Fruit fly (Drosophila melanogaster): Measurements from ENCODE around the gene vir-1.

Gene vir-1

DNA sequence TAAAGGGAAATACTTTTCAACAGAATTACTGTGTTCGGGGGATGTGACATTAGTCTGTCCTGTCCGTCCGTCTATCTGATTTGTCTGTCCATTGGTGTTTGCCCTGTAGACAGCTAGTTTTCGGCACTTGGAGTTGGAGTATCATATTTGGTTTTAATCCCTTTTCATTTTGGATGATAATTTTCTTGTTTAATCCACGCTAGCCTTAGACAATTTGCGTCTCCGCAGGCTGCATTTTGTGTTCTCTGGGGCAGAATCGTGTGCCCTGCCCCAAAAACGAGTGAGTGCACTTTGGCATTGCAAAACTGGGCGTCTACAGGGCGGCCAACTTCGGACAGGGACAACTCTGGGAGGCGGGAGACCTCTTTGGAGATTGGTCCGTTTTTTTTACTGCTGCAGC is 32.5 kb upstream of the vir-1 start:
- TF ChIP-seq CG17801 (GFP tag; optimal IDR thresholded peaks at IDR 0.05; ENCODE audit: partially characterized antibody) = no peak

dm6 chr2L:12455049-12455448 is 31.8 kb upstream of the vir-1 start:
- TF ChIP-seq CG17801 (GFP tag; optimal IDR thresholded peaks at IDR 0.05; ENCODE audit: partially characterized antibody) = peak; percentile 23

DNA sequence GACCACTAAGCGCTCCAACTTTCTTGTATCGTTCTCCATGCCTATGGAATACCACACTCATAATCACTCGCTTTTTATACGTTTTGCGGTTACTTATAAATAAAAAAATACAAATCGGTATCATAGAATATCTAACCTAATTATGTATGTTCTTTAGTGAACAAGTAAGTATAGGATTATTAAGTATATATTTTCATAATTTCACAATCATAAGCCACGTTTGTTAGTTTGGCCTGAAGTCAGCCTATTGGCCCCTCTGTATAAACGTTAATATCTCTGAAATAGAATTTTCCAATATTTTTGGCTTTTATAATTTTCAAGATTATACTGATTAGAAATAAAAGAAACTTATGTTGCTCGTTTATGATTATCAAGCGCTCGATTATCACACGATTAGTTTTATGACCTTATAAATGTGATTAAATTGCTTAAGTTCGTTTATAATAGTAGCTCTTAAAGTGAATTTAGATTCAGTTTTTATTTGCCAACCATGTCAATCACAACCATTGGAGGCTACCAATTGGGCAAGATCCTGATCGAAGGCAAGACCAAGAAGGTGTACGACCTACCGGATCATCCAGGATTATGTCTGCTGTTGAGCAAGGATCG is 30.1 kb upstream of the vir-1 start, which contains the start of gene CG5418:
Gene CG5418 (minus strand): TSS at position 51 of the 609 bp plus-strand sequence.
- TF ChIP-seq CG17801 (GFP tag; optimal IDR thresholded peaks at IDR 0.05; ENCODE audit: partially characterized antibody) = no peak

DNA sequence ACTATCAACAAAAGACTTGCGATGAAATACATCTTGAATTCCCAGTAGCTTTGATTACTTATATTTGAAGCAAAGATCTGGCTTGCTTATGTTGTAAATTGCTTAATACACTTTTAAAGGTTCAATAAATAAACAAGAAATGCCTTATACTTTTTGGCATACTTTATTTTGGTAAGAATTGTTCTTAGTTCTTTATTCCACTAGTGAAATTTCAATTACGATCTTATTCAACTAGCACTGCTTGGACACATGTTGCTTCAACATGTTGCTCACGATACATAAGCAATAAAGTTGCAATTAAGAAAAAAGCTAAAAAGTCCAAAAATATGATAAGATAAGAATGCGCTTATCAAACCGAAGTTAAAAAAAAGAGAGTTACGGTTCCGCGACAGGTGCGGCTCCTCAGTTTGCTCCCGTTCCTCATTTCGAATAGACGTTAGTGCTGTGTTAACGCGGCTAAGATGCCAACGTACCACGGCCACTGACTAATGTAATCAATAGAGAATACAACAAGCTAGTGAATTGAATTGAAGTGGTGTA is 24.9 kb upstream of the vir-1 start, which contains the start of the genes CG5421 and Oatp33Eb:
Gene CG5421 (minus strand): TSS at position 51 of the 540 bp plus-strand sequence.
Gene Oatp33Eb (plus strand): TSS at position 403 of the 540 bp plus-strand sequence.
- TF ChIP-seq CG17801 (GFP tag; optimal IDR thresholded peaks at IDR 0.05; ENCODE audit: partially characterized antibody) = no peak

DNA sequence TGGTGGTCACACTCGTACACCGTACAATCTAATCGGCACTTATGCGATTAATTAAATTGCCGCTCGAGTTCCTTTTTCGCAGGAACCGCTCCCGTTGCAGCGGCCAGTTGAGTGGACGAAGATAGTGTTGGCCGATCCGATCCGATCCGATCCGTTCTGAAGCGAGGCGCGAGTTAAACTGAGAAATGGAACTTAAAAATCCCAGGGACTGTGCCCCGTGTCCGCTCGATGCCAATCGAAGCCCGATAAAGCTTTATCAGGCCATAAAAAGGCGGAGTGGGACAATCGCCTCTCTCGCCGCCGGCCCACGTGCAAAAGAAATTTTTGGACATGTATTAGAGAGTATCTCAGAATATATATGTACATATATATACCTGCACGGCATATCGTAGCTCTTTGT is 22.5 kb upstream of the vir-1 start, which contains the start of gene Oatp33Ea:
Gene Oatp33Ea (minus strand): TSS at position 182 of the 400 bp plus-strand sequence.
- no peak for TF ChIP-seq CG17801 (GFP tag; optimal IDR thresholded peaks at IDR 0.05; ENCODE audit: partially characterized antibody)

DNA sequence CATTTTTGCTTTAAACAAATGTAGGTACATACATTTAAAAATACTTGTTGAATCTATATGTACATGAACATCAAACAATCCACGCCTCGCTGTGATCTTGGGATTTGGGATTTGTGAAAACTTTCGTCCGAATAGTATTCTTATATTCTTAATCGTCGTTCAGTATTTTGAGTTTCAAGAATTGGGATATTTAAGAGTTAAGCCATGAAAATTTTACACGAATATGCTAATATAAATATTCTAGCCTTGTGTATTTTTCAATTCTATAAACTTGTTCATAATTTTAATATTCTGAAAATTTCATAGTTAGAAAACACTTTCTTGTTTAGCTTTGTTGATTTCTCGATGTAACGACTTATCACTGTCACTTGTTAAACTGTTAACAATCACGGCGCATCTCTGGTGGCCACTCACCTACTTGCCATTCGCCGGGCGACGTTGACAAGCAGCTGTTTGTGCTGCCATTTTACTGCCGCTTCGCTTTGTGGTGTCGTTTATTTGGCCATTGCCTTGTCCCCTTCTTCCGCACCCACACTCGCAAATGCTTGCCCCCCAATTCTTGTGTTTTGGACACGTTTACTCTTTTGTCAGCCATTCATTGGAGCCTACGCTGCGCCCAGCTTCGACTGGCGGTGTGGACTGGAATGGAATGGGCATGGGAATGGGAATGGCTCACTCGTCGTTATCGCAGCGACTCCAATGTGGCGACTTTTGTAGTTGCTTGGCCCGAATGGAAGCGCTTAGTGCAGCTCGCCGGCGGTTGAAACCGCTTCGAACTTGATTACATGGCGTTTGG is 12.9 kb upstream of the vir-1 start:
- no peak for TF ChIP-seq CG17801 (GFP tag; optimal IDR thresholded peaks at IDR 0.05; ENCODE audit: partially characterized antibody)

DNA sequence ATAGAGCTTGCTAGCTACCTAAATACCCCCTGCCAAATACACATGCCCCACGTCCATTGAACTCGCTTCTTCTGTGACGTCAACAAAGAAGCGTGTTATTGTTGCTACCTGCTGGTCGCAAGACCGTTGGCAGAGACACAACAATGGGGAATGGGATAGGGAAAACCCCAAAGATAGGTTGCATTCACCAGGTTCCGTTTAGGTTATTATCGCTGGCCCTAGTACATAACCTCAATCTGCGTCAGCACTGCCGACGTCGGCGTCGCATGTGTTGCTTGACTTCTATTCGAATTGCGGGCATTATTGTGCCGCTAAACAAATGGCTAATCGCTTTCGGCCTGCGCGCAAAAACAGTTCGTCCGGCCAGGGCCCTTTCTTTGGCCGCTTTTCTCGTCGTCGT is 12.2 kb upstream of the vir-1 start:
- TF ChIP-seq CG17801 (GFP tag; optimal IDR thresholded peaks at IDR 0.05; ENCODE audit: partially characterized antibody) = no peak

DNA sequence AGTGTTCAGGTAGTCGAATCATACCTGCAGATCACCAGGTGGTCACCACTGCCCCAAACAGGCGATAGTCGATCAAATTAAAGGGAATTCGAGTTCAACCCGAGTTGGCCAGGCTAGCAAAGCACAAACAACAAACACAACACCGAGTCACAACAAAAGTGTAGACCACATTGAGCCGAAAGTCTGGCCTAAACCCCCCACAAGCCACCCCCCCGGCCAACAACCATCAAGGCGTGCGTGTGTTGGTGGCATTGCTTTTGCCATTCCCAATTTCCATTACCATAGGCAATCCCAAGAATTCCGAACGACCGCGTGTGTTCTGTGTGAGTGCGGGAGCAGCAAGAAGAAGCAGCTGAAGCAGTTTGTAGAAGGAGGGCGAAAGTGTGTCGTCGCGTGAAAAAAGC is 11.3 kb upstream of the vir-1 start, which contains the start of gene SC35:
Gene SC35 (minus strand): TSS at position 131 of the 404 bp plus-strand sequence.
- TF ChIP-seq CG17801 (GFP tag; optimal IDR thresholded peaks at IDR 0.05; ENCODE audit: partially characterized antibody) = no peak

DNA sequence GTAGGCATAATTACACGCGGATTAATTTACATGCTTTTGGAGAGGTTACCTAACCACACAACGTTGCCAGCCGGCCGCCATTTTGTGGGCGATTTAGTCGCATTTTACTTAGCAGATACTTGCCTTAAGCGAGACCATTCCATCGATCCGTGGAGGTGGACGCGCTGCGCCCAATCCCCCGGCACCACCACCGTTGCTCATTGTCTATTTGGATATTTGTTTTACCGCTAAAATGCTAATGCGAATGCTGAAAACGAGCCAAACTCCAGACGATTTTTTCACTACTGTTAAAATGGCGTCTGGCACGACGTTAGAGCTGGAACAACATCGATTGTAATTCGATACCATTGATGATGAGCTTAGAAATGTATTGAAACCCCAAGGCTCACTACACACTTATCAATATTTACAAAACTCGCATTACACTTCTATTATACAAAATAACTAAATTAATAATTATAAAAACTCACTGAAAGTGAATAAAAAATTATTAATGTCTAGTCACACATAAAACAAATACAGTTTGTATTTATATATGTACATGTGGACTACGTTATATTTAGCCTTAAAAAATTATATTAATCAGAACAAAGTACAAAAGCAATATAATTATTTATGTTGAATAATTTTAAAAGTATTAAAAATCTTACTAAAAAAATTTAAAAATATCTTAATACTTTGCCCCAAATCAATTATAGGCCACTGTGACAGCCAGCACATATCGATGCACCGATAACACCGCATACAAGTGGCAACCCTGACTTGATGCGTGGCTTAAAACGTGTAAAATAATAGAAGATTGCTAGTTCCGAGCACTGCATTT is 10.7 kb upstream of the vir-1 start, which contains the start of gene eRF3:
Gene eRF3 (plus strand): TSS at position 741 of the 823 bp plus-strand sequence.
- TF ChIP-seq CG17801 (GFP tag; optimal IDR thresholded peaks at IDR 0.05; ENCODE audit: partially characterized antibody) = peak; percentile 84

DNA sequence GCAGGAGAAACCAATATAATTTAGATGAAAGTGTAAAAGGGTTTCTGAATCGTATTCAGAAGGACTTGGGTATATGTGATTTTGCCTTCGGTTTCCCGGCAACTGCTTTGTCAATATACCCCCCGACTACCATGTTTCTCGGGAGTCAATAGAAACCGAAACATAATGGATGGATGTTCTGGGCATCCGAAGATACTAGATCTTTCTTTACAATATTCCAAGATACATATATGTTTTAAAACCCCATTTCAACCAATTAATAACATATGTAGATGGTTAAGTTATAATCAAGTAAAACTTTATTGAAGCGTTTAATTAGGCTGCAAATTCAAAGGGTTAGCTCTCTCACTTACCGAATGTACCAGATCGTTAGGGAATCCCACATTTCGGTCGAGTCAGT is 7.6 kb upstream of the vir-1 start, which contains the start of gene CG5435:
Gene CG5435 (minus strand): TSS at position 101 of the 400 bp plus-strand sequence.
- TF ChIP-seq CG17801 (GFP tag; optimal IDR thresholded peaks at IDR 0.05; ENCODE audit: partially characterized antibody) = no peak

- peak; percentile 81 for TF ChIP-seq CG17801 (GFP tag; optimal IDR thresholded peaks at IDR 0.05; ENCODE audit: partially characterized antibody)
Observed at dm6 chr2L:12427487-12428101, 4.4 kb upstream of the vir-1 start, which contains the start of the genes CG5446 and Trm1. Gene CG5446 (minus strand): TSS chr2L:12427709. Gene Trm1 (plus strand): TSS chr2L:12428028.

DNA sequence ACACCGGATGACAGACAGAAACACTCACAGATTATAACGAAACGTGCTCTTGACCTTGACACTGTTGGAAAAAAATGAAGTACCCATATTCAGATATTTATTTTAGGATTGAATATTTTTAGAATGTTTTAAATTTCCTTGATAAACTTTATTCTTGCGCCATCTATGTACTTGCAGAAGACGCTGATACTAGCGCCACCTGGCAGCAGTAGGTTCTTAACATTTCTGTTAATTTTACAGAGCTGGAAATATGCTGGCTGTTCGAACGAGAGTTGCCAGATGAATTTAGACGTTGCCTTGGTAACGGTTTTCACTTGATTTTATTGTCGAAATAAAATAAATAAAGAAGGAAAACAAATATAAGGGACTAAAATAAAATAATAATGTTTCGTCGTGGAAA is 1.3 kb upstream of the vir-1 start, which contains the start of gene Fam92:
Gene Fam92 (plus strand): TSS at position 350 of the 400 bp plus-strand sequence.
- TF ChIP-seq CG17801 (GFP tag; optimal IDR thresholded peaks at IDR 0.05; ENCODE audit: partially characterized antibody) = no peak

dm6 chr2L:12421793-12422691 is 1.2 kb downstream of the vir-1 start:
- TF ChIP-seq CG17801 (GFP tag; optimal IDR thresholded peaks at IDR 0.05; ENCODE audit: partially characterized antibody) = no peak

Data from ovary, adult (tissue).